Fruit fly (Drosophila melanogaster): Measurements from ENCODE around the gene CG45122.

The CG45122 gene

DNA sequence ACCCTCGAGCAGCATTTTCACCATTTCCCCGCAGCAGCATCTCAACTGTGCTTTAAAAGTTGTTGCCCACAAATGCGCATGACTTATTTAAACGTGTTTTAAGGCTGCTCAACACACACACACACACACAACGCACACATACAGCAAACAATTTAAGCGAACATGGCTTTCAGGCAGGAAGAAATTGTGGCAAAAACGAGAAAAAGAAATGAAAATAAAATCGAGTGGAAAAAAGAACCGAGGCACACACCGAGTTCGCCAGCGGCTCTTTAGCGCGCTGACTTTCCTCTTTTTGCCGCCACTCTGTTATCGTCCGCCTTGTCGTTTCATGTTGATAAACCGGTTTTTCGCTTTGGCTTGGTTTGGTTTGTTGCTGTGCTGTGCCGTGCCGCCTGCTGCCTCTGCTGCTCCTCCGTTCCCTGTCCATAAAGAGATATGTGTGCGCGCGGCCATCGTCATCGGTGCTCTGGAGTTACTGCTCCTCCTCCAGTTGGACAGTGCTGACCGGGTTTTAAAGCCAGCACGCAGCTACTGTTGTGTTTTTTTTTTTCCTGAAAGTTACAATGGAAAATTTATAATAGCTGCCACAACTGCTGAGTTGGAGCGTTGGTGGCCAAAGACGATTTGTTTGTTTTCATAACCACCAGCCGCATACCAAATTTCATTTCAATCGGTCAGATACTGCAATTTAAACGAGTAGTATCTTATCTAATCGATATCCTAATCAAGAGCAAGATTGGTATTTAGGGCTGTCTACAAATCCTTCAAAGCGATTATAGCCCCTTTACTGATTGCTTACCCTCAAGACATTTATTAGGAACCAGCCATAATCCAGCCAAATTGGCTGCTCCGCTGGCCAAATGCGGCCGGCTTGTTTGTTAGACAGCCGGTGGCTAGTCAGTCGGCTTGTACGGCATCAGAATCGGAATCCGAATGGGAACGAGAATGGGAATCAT, 27.9 kb upstream of the CG45122 start (continued):
- TF ChIP-seq so (GFP tag; IDR thresholded peaks at IDR 0.05) (0 out of 3 replicates have a peak, but pooled peaks have one; percentile 7), Doc2 (GFP tag; IDR thresholded peaks at IDR 0.05) (no peak), CG2678 (tag; optimal IDR thresholded peaks at IDR 0.05) (peak; percentile 20), slbo (GFP tag; IDR thresholded peaks at IDR 0.05) (no peak), jigr1 (GFP tag; IDR thresholded peaks at IDR 0.05) (no peak), exex (tag; optimal IDR thresholded peaks at IDR 0.05) (peak; percentile 70), Dfd (GFP tag; optimal IDR thresholded peaks at IDR 0.05) (no peak), CG17385 (GFP tag; optimal IDR thresholded peaks at IDR 0.05) (peak; percentile 1), CG1233 (GFP tag; optimal IDR thresholded peaks at IDR 0.05) (peak; percentile 23), CG31441 (GFP tag; IDR thresholded peaks at IDR 0.05) (no peak), pan (optimal IDR thresholded peaks at IDR 0.05) (no peak), pan (GFP tag; optimal IDR thresholded peaks at IDR 0.05 in 1 of 2, IDR thresholded peaks at IDR 0.05 in 1 of 2) (peak in 1 of 2 experiments; percentile 4), gsb (GFP tag; IDR thresholded peaks at IDR 0.05) (no peak), CG32772 (GFP tag; IDR thresholded peaks at IDR 0.05) (peak; percentile 32; the same call in 1 of the 2 replicates), mirr (GFP tag; optimal IDR thresholded peaks at IDR 0.05) (peak; percentile 31), pho (GFP tag; optimal IDR thresholded peaks at IDR 0.05) (peak; percentile 18), sim (GFP tag; IDR thresholded peaks at IDR 0.05) (no peak), row (GFP tag; IDR thresholded peaks at IDR 0.05) (peak; percentile 73), CG30403 (GFP tag; optimal IDR thresholded peaks at IDR 0.05) (peak; percentile 28), CG17186 (GFP tag; optimal IDR thresholded peaks at IDR 0.05) (no peak), bcd (GFP tag; optimal IDR thresholded peaks at IDR 0.05) (peak; percentile 0), CG9609 (GFP tag; optimal IDR thresholded peaks at IDR 0.05) (peak; percentile 39), CG34422 (GFP tag; IDR thresholded peaks at IDR 0.05) (peak; percentile 39; the same call in 1 of the 3 replicates), CG9932 (GFP tag; IDR thresholded peaks at IDR 0.05) (0 out of 2 replicates have a peak, but pooled peaks have one; percentile 3), CG2202 (tag; optimal IDR thresholded peaks at IDR 0.05) (no peak), Med (GFP tag) (peak; percentile 82), Abd-B (GFP tag; optimal IDR thresholded peaks at IDR 0.05) (no peak), bbx (GFP tag; IDR thresholded peaks at IDR 0.05; ENCODE audit: partially characterized antibody) (peak; percentile 9; the same call in 1 of the 2 replicates), E2f2 (GFP tag; IDR thresholded peaks at IDR 0.05) (peak; percentile 16; the same call in 1 of the 2 replicates), dysf (GFP tag; IDR thresholded peaks at IDR 0.05) (peak; percentile 29; the same call in 1 of the 3 replicates), Deaf1 (tag; optimal IDR thresholded peaks at IDR 0.05) (peak; percentile 43), Mad (GFP tag; optimal IDR thresholded peaks at IDR 0.05) (no peak), nerfin-2 (GFP tag; IDR thresholded peaks at IDR 0.05; ENCODE audit: partially characterized antibody) (no peak), insv (GFP tag; optimal IDR thresholded peaks at IDR 0.05) (peak in 1 of 2 experiments; percentile 43), Hr3 (GFP tag; optimal IDR thresholded peaks at IDR 0.05) (no peak), CoRest (tag; optimal IDR thresholded peaks at IDR 0.05) (peak; percentile 18), CG17361 (GFP tag; IDR thresholded peaks at IDR 0.05) (0 out of 3 replicates have a peak, but pooled peaks have one; percentile 12), mam (GFP tag; optimal IDR thresholded peaks at IDR 0.05) (peak; percentile 20), chinmo (GFP tag; IDR thresholded peaks at IDR 0.05; ENCODE audit: partially characterized antibody) (peak; percentile 64; the same call in 2 of the 4 replicates), CG4820 (GFP tag; optimal IDR thresholded peaks at IDR 0.05) (no peak), GATAe (GFP tag; conservative IDR thresholded peaks at IDR 0.05) (peak; percentile 18; the same call in 1 of the 2 replicates), Meics (GFP tag; optimal IDR thresholded peaks at IDR 0.05) (peak; percentile 5), CG3281 (GFP tag; optimal IDR thresholded peaks at IDR 0.05) (peak; percentile 16), CkIIα-i1 (GFP tag; IDR thresholded peaks at IDR 0.05) (no peak), onecut (GFP tag; IDR thresholded peaks at IDR 0.05) (0 out of 2 replicates have a peak, but pooled peaks have one; percentile 4), sqz (GFP tag; optimal IDR thresholded peaks at IDR 0.05) (peak; percentile 61), CG6175 (GFP tag; IDR thresholded peaks at IDR 0.05) (peak; percentile 86), dpn (GFP tag; optimal IDR thresholded peaks at IDR 0.05) (peak in 1 of 2 experiments; percentile 12), CG7372 (GFP tag; IDR thresholded peaks at IDR 0.05) (no peak)
